Worm (Caenorhabditis elegans): ENCODE measurements around the gene mre-11.

- no peak for TF ChIP-seq mep-1 (tag; optimal IDR thresholded peaks at IDR 0.05)
- no peak for TF ChIP-seq nhr-28 (tag; optimal IDR thresholded peaks at IDR 0.05)
- no peak for TF ChIP-seq ztf-11 (tag; optimal IDR thresholded peaks at IDR 0.05)
- TF ChIP-seq sptf-1 (tag; optimal IDR thresholded peaks at IDR 0.05), result no peak
- TF ChIP-seq pha-4 (tag; optimal IDR thresholded peaks at IDR 0.05), result no peak
- TF ChIP-seq elt-1 (tag; optimal IDR thresholded peaks at IDR 0.05; ENCODE audit: borderline replicate concordance, insufficient read depth), result no peak
- no peak for TF ChIP-seq nhr-12 (tag; optimal IDR thresholded peaks at IDR 0.05)
- no peak for TF ChIP-seq tbx-8 (GFP tag; optimal IDR thresholded peaks at IDR 0.05)
These were observed 39.9 kb upstream of the mre-11 start, which contains the start of gene D1054.5 for ce11 chrV:10776528-10777055.
